Fruit fly (Drosophila melanogaster) whole organism, embryonic: ENCODE measurements around the gene sol.

ENCODE experiments used
- Atf6 ChIP-seq: fragments of 200-800 bp; sonication (Bioruptor generic); IDR thresholded peaks from 2 replicates; pipeline ENCODE4 v1.3.6; 2022; ENCODE audit warnings: missing biosample characterization, missing genetic modification characterization
- CG12236 ChIP-seq: fragments of 200-800 bp; sonication (Bioruptor generic); optimal IDR thresholded peaks from 2 replicates; lab custom pipeline; 2016; ENCODE audit warnings: missing biosample characterization, missing genetic modification characterization
- CG13287 ChIP-seq: fragments of 200-800 bp; sonication (Bioruptor generic); IDR thresholded peaks from 2 replicates; pipeline ENCODE4 v1.3.6; 2022; ENCODE audit warnings: missing biosample characterization, missing genetic modification characterization; ENCODE audit not compliant: partially characterized antibody
- CG13296 ChIP-seq: fragments of 200-800 bp; sonication (Bioruptor generic); optimal IDR thresholded peaks from 3 replicates; lab custom pipeline; 2018; ENCODE audit warnings: missing biosample characterization, mild to moderate bottlenecking, missing genetic modification characterization
- CG14441 ChIP-seq: fragments of 200-800 bp; sonication (Bioruptor generic); IDR thresholded peaks from 2 replicates; pipeline ENCODE4 v1.3.6; 2022; ENCODE audit warnings: missing biosample characterization, missing genetic modification characterization
- CG1529 ChIP-seq: fragments of 200-800 bp; sonication (Bioruptor generic); optimal IDR thresholded peaks from 3 replicates; lab custom pipeline; 2018; ENCODE audit warnings: missing biosample characterization, missing genetic modification characterization
- CG16815 ChIP-seq: fragments of 200-800 bp; sonication (Bioruptor generic); optimal IDR thresholded peaks from 3 replicates; lab custom pipeline; 2017; ENCODE audit warnings: missing biosample characterization, mild to moderate bottlenecking, missing genetic modification characterization
- CG17186 ChIP-seq: fragments of 200-800 bp; sonication (Bioruptor generic); optimal IDR thresholded peaks from 3 replicates; lab custom pipeline; 2017; ENCODE audit warnings: missing biosample characterization, missing genetic modification reagents, missing genetic modification characterization
- CG1792 ChIP-seq: fragments of 200-800 bp; sonication (Bioruptor generic); optimal IDR thresholded peaks from 2 replicates; lab custom pipeline; 2016; ENCODE audit warnings: missing biosample characterization, missing genetic modification characterization
- CG2116 ChIP-seq: fragments of 200-800 bp; sonication (Bioruptor generic); optimal IDR thresholded peaks from 3 replicates; lab custom pipeline; 2018; ENCODE audit warnings: missing biosample characterization, mild to moderate bottlenecking, missing genetic modification characterization
- CG30403 ChIP-seq: fragments of 200-800 bp; sonication (Bioruptor generic); optimal IDR thresholded peaks from 3 replicates; lab custom pipeline; 2016; ENCODE audit warnings: missing biosample characterization, missing genetic modification characterization
- CG31224 ChIP-seq: fragments of 200-800 bp; sonication (Bioruptor generic); IDR thresholded peaks from 2 replicates; pipeline ENCODE4 v1.3.6; 2022; ENCODE audit warnings: missing biosample characterization, missing genetic modification characterization
- CG34224 ChIP-seq: fragments of 200-800 bp; sonication (Bioruptor generic); IDR thresholded peaks from 3 replicates; pipeline ENCODE4 v1.3.6; 2022; ENCODE audit warnings: missing biosample characterization, missing genetic modification characterization; ENCODE audit not compliant: partially characterized antibody
- CG4328 ChIP-seq: fragments of 200-800 bp; sonication (Bioruptor generic); optimal IDR thresholded peaks from 3 replicates; lab custom pipeline; 2017; ENCODE audit warnings: missing biosample characterization, missing genetic modification reagents, missing genetic modification characterization
- CG5180 ChIP-seq: fragments of 200-800 bp; sonication (Bioruptor generic); optimal IDR thresholded peaks from 3 replicates; lab custom pipeline; 2017; ENCODE audit warnings: missing biosample characterization, missing genetic modification characterization, mild to moderate bottlenecking, moderate library complexity, missing genetic modification reagents
- CG6791 ChIP-seq: fragments of 200-800 bp; sonication (Bioruptor generic); IDR thresholded peaks from 3 replicates; pipeline ENCODE4 v1.3.6; 2022; ENCODE audit warnings: missing biosample characterization, missing genetic modification characterization; ENCODE audit not compliant: partially characterized antibody
- CG7928 ChIP-seq: fragments of 200-800 bp; sonication (Bioruptor generic); optimal IDR thresholded peaks from 2 replicates; lab custom pipeline; 2017; ENCODE audit warnings: missing biosample characterization, mild to moderate bottlenecking, missing genetic modification characterization
- CG8944 ChIP-seq: fragments of 200-800 bp; sonication (Bioruptor generic); optimal IDR thresholded peaks from 3 replicates; lab custom pipeline; 2016; ENCODE audit warnings: missing biosample characterization, missing genetic modification characterization
- CG9609 ChIP-seq: fragments of 200-800 bp; sonication (Bioruptor generic); optimal IDR thresholded peaks from 3 replicates; lab custom pipeline; 2016; ENCODE audit warnings: missing biosample characterization, missing genetic modification characterization
- CkIIα-i1 ChIP-seq: fragments of 200-800 bp; sonication (Bioruptor generic); IDR thresholded peaks from 2 replicates; pipeline ENCODE4 v1.3.6; 2022; ENCODE audit warnings: missing biosample characterization, missing genetic modification characterization
- E2f1 ChIP-seq: fragments of 200-800 bp; sonication (Bioruptor generic); IDR thresholded peaks from 2 replicates; pipeline ENCODE4 v1.3.6; 2022; ENCODE audit warnings: missing biosample characterization, missing genetic modification characterization
- Elba2 ChIP-seq: fragments of 200-800 bp; sonication (Bioruptor generic); optimal IDR thresholded peaks from 3 replicates; lab custom pipeline; 2016; ENCODE audit warnings: missing biosample characterization, missing genetic modification characterization
- MESR4 ChIP-seq: fragments of 200-800 bp; sonication (Bioruptor generic); optimal IDR thresholded peaks from 2 replicates; lab custom pipeline; 2018; ENCODE audit warnings: missing biosample characterization, mild to moderate bottlenecking, missing genetic modification characterization, moderate library complexity
- Med ChIP-seq: fragments of 200-800 bp; sonication (Bioruptor generic); peaks from one replicate; lab custom pipeline; 2016; ENCODE audit warnings: missing biosample characterization, missing genetic modification characterization, mild to moderate bottlenecking, inconsistent platforms, moderate library complexity
- Meics ChIP-seq: fragments of 200-800 bp; sonication (Bioruptor generic); optimal IDR thresholded peaks from 2 replicates; lab custom pipeline; 2017; ENCODE audit warnings: missing biosample characterization, mild to moderate bottlenecking, missing genetic modification characterization
- NK7.1 ChIP-seq: fragments of 200-800 bp; sonication (Bioruptor generic); optimal IDR thresholded peaks from 3 replicates; lab custom pipeline; 2016; ENCODE audit warnings: missing biosample characterization, missing genetic modification characterization
- Sry-δ ChIP-seq: fragments of 200-800 bp; sonication (Bioruptor generic); optimal IDR thresholded peaks from 2 replicates; lab custom pipeline; 2016; ENCODE audit warnings: missing biosample characterization, missing genetic modification characterization
- Tbp ChIP-seq: fragments of >200 bp; optimal IDR thresholded peaks from 2 replicates; lab custom pipeline; 2018; ENCODE audit warnings: missing biosample characterization, missing genetic modification characterization
- ato ChIP-seq: fragments of 200-800 bp; sonication (Bioruptor generic); IDR thresholded peaks from 2 replicates; pipeline ENCODE4 v1.3.6; 2022; ENCODE audit warnings: missing biosample characterization, missing genetic modification characterization; ENCODE audit not compliant: partially characterized antibody
- bcd ChIP-seq: fragments of 200-800 bp; sonication (Bioruptor generic); optimal IDR thresholded peaks from 2 replicates; lab custom pipeline; 2017; ENCODE audit warnings: missing biosample characterization, mild to moderate bottlenecking, missing genetic modification characterization
- bigmax ChIP-seq: fragments of 200-800 bp; sonication (Bioruptor generic); optimal IDR thresholded peaks from 2 replicates; lab custom pipeline; 2018; ENCODE audit warnings: missing biosample characterization, mild to moderate bottlenecking, missing genetic modification characterization
- dati ChIP-seq: fragments of 200-800 bp; sonication (Bioruptor generic); IDR thresholded peaks from 2 replicates; pipeline ENCODE4 v1.3.6; 2022; ENCODE audit warnings: missing biosample characterization, missing genetic modification characterization
- dm ChIP-seq: fragments of 200-800 bp; sonication (Bioruptor generic); optimal IDR thresholded peaks from 3 replicates; lab custom pipeline; 2016; ENCODE audit warnings: missing biosample characterization, missing genetic modification characterization
- gcm2 ChIP-seq: fragments of 200-800 bp; sonication (Bioruptor generic); optimal IDR thresholded peaks from 2 replicates; lab custom pipeline; 2016; ENCODE audit warnings: missing biosample characterization, missing genetic modification characterization
- h ChIP-seq: fragments of >200 bp; optimal IDR thresholded peaks from 2 replicates; lab custom pipeline; 2017
- hkb ChIP-seq, 2 experiments: fragments of 200-800 bp in 1 of 2; fragments of >200 bp in 1 of 2; sonication (Bioruptor generic) in 1 of 2; IDR thresholded peaks in 1 of 2; optimal IDR thresholded peaks in 1 of 2; 2 replicates each; pipeline versions ENCODE4 v1.3.6 to Lab custom; 2017 to 2022; ENCODE audit warnings: missing biosample characterization in 1 of 2, missing genetic modification characterization in 1 of 2
- inv ChIP-seq: fragments of 200-800 bp; sonication (Bioruptor generic); IDR thresholded peaks from 2 replicates; pipeline ENCODE4 v1.3.6; 2022; ENCODE audit warnings: missing biosample characterization, missing genetic modification characterization; ENCODE audit not compliant: partially characterized antibody
- mam ChIP-seq: fragments of 200-800 bp; sonication (Bioruptor generic); optimal IDR thresholded peaks from 3 replicates; lab custom pipeline; 2016; ENCODE audit warnings: missing biosample characterization, missing genetic modification characterization
- mirr ChIP-seq: fragments of 200-800 bp; sonication (Bioruptor generic); optimal IDR thresholded peaks from 3 replicates; lab custom pipeline; 2018; ENCODE audit warnings: missing biosample characterization, mild to moderate bottlenecking, missing genetic modification characterization
- nom ChIP-seq: fragments of 200-800 bp; sonication (Bioruptor generic); optimal IDR thresholded peaks from 2 replicates; lab custom pipeline; 2017; ENCODE audit warnings: missing biosample characterization, missing genetic modification characterization, mild to moderate bottlenecking, moderate library complexity, missing genetic modification reagents
- pan ChIP-seq, 4 experiments: fragments of >200 bp in 3 of 4; fragments of 200-800 bp in 1 of 4; sonication (Bioruptor generic) in 1 of 4; optimal IDR thresholded peaks in 3 of 4; IDR thresholded peaks in 1 of 4; 2 replicates each; pipeline versions ENCODE4 v1.3.6 to Lab custom; 2017 to 2022; ENCODE audit warnings: missing biosample characterization in 2 of 4, missing genetic modification characterization in 2 of 4, mixed read lengths in 1 of 4
- pfk ChIP-seq: fragments of 200-800 bp; sonication (Bioruptor generic); optimal IDR thresholded peaks from 2 replicates; lab custom pipeline; 2018; ENCODE audit warnings: missing biosample characterization, mild to moderate bottlenecking, missing genetic modification characterization, moderate library complexity
- sim ChIP-seq: fragments of 200-800 bp; sonication (Bioruptor generic); IDR thresholded peaks from 2 replicates; pipeline ENCODE4 v1.3.6; 2022; ENCODE audit warnings: missing biosample characterization, missing genetic modification characterization
- slp2 ChIP-seq: fragments of 200-800 bp; sonication (Bioruptor generic); optimal IDR thresholded peaks from 2 replicates; lab custom pipeline; 2016; ENCODE audit warnings: missing biosample characterization, missing genetic modification characterization
- tio ChIP-seq: fragments of 200-800 bp; sonication (Bioruptor generic); optimal IDR thresholded peaks from 2 replicates; lab custom pipeline; 2017; ENCODE audit warnings: missing biosample characterization, missing genetic modification characterization, inconsistent platforms
- unpg ChIP-seq: fragments of 200-800 bp; sonication (Bioruptor generic); optimal IDR thresholded peaks from 3 replicates; lab custom pipeline; 2018; ENCODE audit warnings: missing biosample characterization, mild to moderate bottlenecking, missing genetic modification characterization, moderate library complexity
- z ChIP-seq: fragments of 200-800 bp; sonication (Bioruptor generic); IDR thresholded peaks from 3 replicates; pipeline ENCODE4 v1.3.6; 2022; ENCODE audit warnings: missing biosample characterization, missing genetic modification characterization
- zf30C ChIP-seq: fragments of 200-800 bp; sonication (Bioruptor generic); optimal IDR thresholded peaks from 3 replicates; lab custom pipeline; 2018; ENCODE audit warnings: missing biosample characterization, mild to moderate bottlenecking, missing genetic modification characterization
- zfh1 ChIP-seq: fragments of 200-800 bp; sonication (Bioruptor generic); IDR thresholded peaks from 3 replicates; pipeline ENCODE4 v1.3.6; 2022; ENCODE audit warnings: missing biosample characterization, missing genetic modification characterization

sol gene

dm6 chrX:21366311-21366990, 16.4 kb downstream of the sol start (continued):
- TF ChIP-seq zfh1 (GFP tag; lab: Robert Waterston, UW): peak; percentile 81
- 0 out of 2 replicates have a peak, but pooled peaks have one; percentile 19 for TF ChIP-seq inv
- TF ChIP-seq zf30C (GFP tag; lab: Kevin White, UChicago): no peak
- peak; percentile 61; the same call in 1 of the 2 replicates for TF ChIP-seq sim (GFP tag; lab: Robert Waterston, UW)
- TF ChIP-seq tio: peak; percentile 91
- peak; percentile 89 for TF ChIP-seq Atf6 (GFP tag; lab: Robert Waterston, UW)
- TF ChIP-seq h: no peak
- TF ChIP-seq hkb (optimal IDR thresholded peaks at IDR 0.05; lab: Kevin White, UChicago): no peak
- peak; percentile 92 for TF ChIP-seq hkb (GFP tag; IDR thresholded peaks at IDR 0.05; lab: Robert Waterston, UW)
- TF ChIP-seq CG1792 (GFP tag; lab: Kevin White, UChicago): no peak
- peak; percentile 92 for TF ChIP-seq CG30403
- TF ChIP-seq bigmax (GFP tag; lab: Kevin White, UChicago): peak; percentile 25
- peak; percentile 74 for TF ChIP-seq CG31224 (GFP tag; lab: Robert Waterston, UW)
- peak; percentile 82 for TF ChIP-seq CG14441 (GFP tag; lab: Robert Waterston, UW)
- no peak for TF ChIP-seq Elba2
- TF ChIP-seq CG13287 (GFP tag; lab: Robert Waterston, UW): no peak; the same call in 1 of the 2 replicates
- peak; percentile 92 for TF ChIP-seq CG4328
- TF ChIP-seq mam (GFP tag; lab: Kevin White, UChicago): peak; percentile 53
- TF ChIP-seq CkIIα-i1 (GFP tag; lab: Robert Waterston, UW): no peak; the same call in 1 of the 2 replicates
- peak; percentile 33 for TF ChIP-seq CG17186 (GFP tag; lab: Kevin White, UChicago)
- no peak for TF ChIP-seq ato (GFP tag; lab: Robert Waterston, UW)
- no peak for TF ChIP-seq z (GFP tag; lab: Robert Waterston, UW)
- peak; percentile 95 for TF ChIP-seq Meics (GFP tag; lab: Kevin White, UChicago)
- no peak for TF ChIP-seq dm (GFP tag; lab: Kevin White, UChicago)
- TF ChIP-seq CG12236 (GFP tag; lab: Kevin White, UChicago): no peak
- no peak for TF ChIP-seq Sry-δ (GFP tag; lab: Kevin White, UChicago)
- TF ChIP-seq CG16815: peak; percentile 87
- TF ChIP-seq gcm2 (GFP tag; lab: Kevin White, UChicago): peak; percentile 33
- TF ChIP-seq CG5180 (GFP tag; lab: Kevin White, UChicago): peak; percentile 83
- peak; percentile 96 for TF ChIP-seq CG13296 (GFP tag; lab: Kevin White, UChicago)
- TF ChIP-seq slp2 (GFP tag; lab: Kevin White, UChicago): peak; percentile 16
- no peak for TF ChIP-seq Tbp (GFP tag; lab: Kevin White, UChicago)
- no peak for TF ChIP-seq dati (GFP tag; lab: Robert Waterston, UW)
- peak; percentile 17 for TF ChIP-seq CG9609 (GFP tag; lab: Kevin White, UChicago)
- peak; percentile 87 for TF ChIP-seq CG1529
- TF ChIP-seq CG34224 (GFP tag; lab: Robert Waterston, UW): no peak
- TF ChIP-seq CG2116 (GFP tag; lab: Kevin White, UChicago): peak; percentile 43
- peak; percentile 88 for TF ChIP-seq E2f1 (GFP tag; lab: Robert Waterston, UW)
- peak; percentile 55 for TF ChIP-seq nom
- no peak for TF ChIP-seq pan (optimal IDR thresholded peaks at IDR 0.05; lab: Kevin White, UChicago)
- peak in 1 of 2 experiments; percentile 87 for TF ChIP-seq pan (GFP tag; optimal IDR thresholded peaks at IDR 0.05 in 1 of 2, IDR thresholded peaks at IDR 0.05 in 1 of 2)
- TF ChIP-seq CG7928 (GFP tag; lab: Kevin White, UChicago): peak; percentile 63
- TF ChIP-seq CG6791 (GFP tag; lab: Robert Waterston, UW): no peak
- TF ChIP-seq mirr (GFP tag; lab: Kevin White, UChicago): peak; percentile 47
- TF ChIP-seq bcd (GFP tag; lab: Kevin White, UChicago): peak; percentile 95
- peak; percentile 9 for TF ChIP-seq MESR4
- TF ChIP-seq NK7.1 (GFP tag; lab: Kevin White, UChicago): no peak
- peak; percentile 91 for TF ChIP-seq Med (GFP tag; lab: Kevin White, UChicago)
- TF ChIP-seq unpg (GFP tag; lab: Kevin White, UChicago): peak; percentile 91
- TF ChIP-seq pfk (GFP tag; lab: Kevin White, UChicago): peak; percentile 2
- TF ChIP-seq CG8944 (GFP tag; lab: Kevin White, UChicago): peak; percentile 43
